Worm (Caenorhabditis elegans) whole organism, L2 larva: Measurements from ENCODE around the gene R11F4.2.

Experiments used
- C34F6.9 ChIP-seq: fragments of 150-350 bp; optimal IDR thresholded peaks from 2 replicates; lab custom pipeline; 2014; ENCODE audit warnings: missing biosample characterization, missing genetic modification characterization
- F13H6.1 ChIP-seq: sonication (generic microtip); optimal IDR thresholded peaks from 2 replicates; lab custom pipeline; 2016; ENCODE audit warnings: missing genetic modification characterization, missing compliant biosample characterization
- R02D3.7 ChIP-seq: fragments of 150-350 bp; optimal IDR thresholded peaks from 2 replicates; lab custom pipeline; 2014; ENCODE audit warnings: missing biosample characterization, missing genetic modification characterization
- Y55F3AM.14 ChIP-seq: fragments of 200-800 bp; sonication (Bioruptor generic); optimal IDR thresholded peaks from 2 replicates; lab custom pipeline; 2018; ENCODE audit warnings: mild to moderate bottlenecking, missing genetic modification characterization, missing compliant biosample characterization
- alr-1 ChIP-seq: fragments of 150-350 bp; optimal IDR thresholded peaks from 2 replicates; lab custom pipeline; 2014; ENCODE audit warnings: missing biosample characterization, missing genetic modification characterization
- aly-2 ChIP-seq: fragments of 150-350 bp; optimal IDR thresholded peaks from 2 replicates; lab custom pipeline; 2014; ENCODE audit warnings: missing biosample characterization, missing genetic modification characterization
- ama-1 ChIP-seq: fragments of 150-350 bp; optimal IDR thresholded peaks from 2 replicates; lab custom pipeline; 2018; ENCODE audit warnings: inconsistent platforms
- blmp-1 ChIP-seq: sonication (generic microtip); optimal IDR thresholded peaks from 2 replicates; lab custom pipeline; 2017; ENCODE audit warnings: missing genetic modification characterization, mild to moderate bottlenecking, missing compliant biosample characterization, antibody characterized with exemption, moderate library complexity; ENCODE audit not compliant: insufficient read depth
- ceh-16 ChIP-seq: fragments of 150-350 bp; optimal IDR thresholded peaks from 2 replicates; lab custom pipeline; 2014; ENCODE audit warnings: missing biosample characterization, missing genetic modification characterization
- crh-2 ChIP-seq: sonication (generic microtip); optimal IDR thresholded peaks from 2 replicates; lab custom pipeline; 2017; ENCODE audit warnings: missing biosample characterization, missing genetic modification characterization
- dmd-4 ChIP-seq: sonication (generic microtip); optimal IDR thresholded peaks from 2 replicates; lab custom pipeline; 2017; ENCODE audit warnings: missing biosample characterization, missing genetic modification characterization
- elt-1 ChIP-seq: fragments of 150-350 bp; optimal IDR thresholded peaks from 2 replicates; lab custom pipeline; 2014; ENCODE audit warnings: missing biosample characterization, missing genetic modification characterization
- fos-1 ChIP-seq: fragments of 150-350 bp; optimal IDR thresholded peaks from 2 replicates; lab custom pipeline; 2014; ENCODE audit warnings: missing biosample characterization, missing genetic modification characterization
- gmeb-1 ChIP-seq: fragments of 150-350 bp; optimal IDR thresholded peaks from 2 replicates; lab custom pipeline; 2014; ENCODE audit warnings: missing biosample characterization, missing genetic modification characterization
- lin-13 ChIP-seq: fragments of 150-350 bp; optimal IDR thresholded peaks from 2 replicates; lab custom pipeline; 2014; ENCODE audit warnings: missing biosample characterization, missing genetic modification reagents, missing genetic modification characterization
- lsy-2 ChIP-seq, 2 experiments: fragments of 150-350 bp in 1 of 2; sonication (generic microtip) in 1 of 2; optimal IDR thresholded peaks; 2 replicates each; lab custom pipeline; 2014 to 2017; ENCODE audit warnings: missing biosample characterization in 2 of 2, missing genetic modification characterization in 2 of 2
- mab-5 ChIP-seq: fragments of 150-350 bp; optimal IDR thresholded peaks from 2 replicates; lab custom pipeline; 2014; ENCODE audit warnings: missing biosample characterization, missing genetic modification characterization
- mbf-1 ChIP-seq: sonication (generic microtip); optimal IDR thresholded peaks from 2 replicates; lab custom pipeline; 2017; ENCODE audit warnings: missing biosample characterization, missing genetic modification characterization
- nhr-10 ChIP-seq: sonication (generic microtip); optimal IDR thresholded peaks from 2 replicates; lab custom pipeline; 2017; ENCODE audit warnings: missing biosample characterization, missing genetic modification characterization
- nhr-11 ChIP-seq: fragments of 150-350 bp; optimal IDR thresholded peaks from 2 replicates; lab custom pipeline; 2014; ENCODE audit warnings: missing biosample characterization, missing genetic modification characterization
- nhr-12 ChIP-seq: fragments of 150-350 bp; optimal IDR thresholded peaks from 2 replicates; lab custom pipeline; 2014; ENCODE audit warnings: missing biosample characterization, missing genetic modification characterization
- nhr-129 ChIP-seq: fragments of 150-350 bp; optimal IDR thresholded peaks from 2 replicates; lab custom pipeline; 2014; ENCODE audit warnings: missing biosample characterization, missing genetic modification characterization
- nhr-23 ChIP-seq: fragments of 150-350 bp; optimal IDR thresholded peaks from 2 replicates; lab custom pipeline; 2014; ENCODE audit warnings: missing biosample characterization, missing genetic modification reagents, missing genetic modification characterization
- nhr-237 ChIP-seq: fragments of 150-350 bp; optimal IDR thresholded peaks from 2 replicates; lab custom pipeline; 2014; ENCODE audit warnings: missing biosample characterization, missing genetic modification characterization
- nhr-77 ChIP-seq: fragments of 150-350 bp; optimal IDR thresholded peaks from 2 replicates; lab custom pipeline; 2014; ENCODE audit warnings: missing biosample characterization, missing genetic modification characterization
- sem-4 ChIP-seq: fragments of 150-350 bp; optimal IDR thresholded peaks from 2 replicates; lab custom pipeline; 2014; ENCODE audit warnings: missing biosample characterization, missing genetic modification reagents, missing genetic modification characterization
- skn-1 ChIP-seq: sonication (generic microtip); optimal IDR thresholded peaks from 2 replicates; lab custom pipeline; 2017; ENCODE audit warnings: missing biosample characterization, missing genetic modification characterization
- sma-3 ChIP-seq: sonication (generic microtip); optimal IDR thresholded peaks from 2 replicates; lab custom pipeline; 2016; ENCODE audit warnings: missing genetic modification reagents, missing genetic modification characterization, missing compliant biosample characterization
- snpc-4 ChIP-seq: fragments of 150-350 bp; optimal IDR thresholded peaks from 2 replicates; lab custom pipeline; 2014; ENCODE audit warnings: missing biosample characterization, missing genetic modification characterization
- unc-39 ChIP-seq: fragments of 150-350 bp; optimal IDR thresholded peaks from 2 replicates; lab custom pipeline; 2014; ENCODE audit warnings: missing biosample characterization, missing genetic modification characterization
- unc-55 ChIP-seq: fragments of 150-350 bp; sonication (generic microtip); optimal IDR thresholded peaks from 3 replicates; lab custom pipeline; 2014; ENCODE audit warnings: missing biosample characterization, missing genetic modification reagents, missing genetic modification characterization
- unc-62 ChIP-seq: fragments of 150-350 bp; optimal IDR thresholded peaks from 2 replicates; lab custom pipeline; 2014; ENCODE audit warnings: missing biosample characterization, missing genetic modification reagents, missing genetic modification characterization
- zag-1 ChIP-seq: fragments of 150-350 bp; optimal IDR thresholded peaks from 2 replicates; lab custom pipeline; 2014; ENCODE audit warnings: missing biosample characterization, missing genetic modification characterization
- ztf-1 ChIP-seq: fragments of 200-800 bp; sonication (Bioruptor generic); conservative IDR thresholded peaks from 2 replicates; pipeline ENCODE4 v1.3.6; 2022; ENCODE audit warnings: missing genetic modification characterization, missing compliant biosample characterization
- ztf-11 ChIP-seq: sonication (generic microtip); optimal IDR thresholded peaks from 2 replicates; lab custom pipeline; 2017; ENCODE audit warnings: missing biosample characterization, missing genetic modification characterization
- ztf-4 ChIP-seq: fragments of 150-350 bp; optimal IDR thresholded peaks from 2 replicates; lab custom pipeline; 2014; ENCODE audit warnings: missing biosample characterization, missing genetic modification characterization

Gene R11F4.2

ce11 chrII:4100485-4100884, 17.6 kb downstream of the R11F4.2 start, which contains the start of gene rhgf-2:
Gene rhgf-2 (plus strand): TSS chrII:4100785.
- no peak for TF ChIP-seq blmp-1 (tag; lab: Kevin White, UChicago)
- TF ChIP-seq nhr-237: no peak
- TF ChIP-seq ztf-4: no peak
- no peak for TF ChIP-seq ceh-16 (tag; lab: Kevin White, UChicago)
- TF ChIP-seq crh-2: no peak
- TF ChIP-seq gmeb-1: no peak
- TF ChIP-seq unc-39 (tag; lab: Kevin White, UChicago): no peak
- no peak for TF ChIP-seq nhr-23 (tag; lab: Kevin White, UChicago)
- no peak for TF ChIP-seq alr-1 (tag; lab: Kevin White, UChicago)
- no peak for TF ChIP-seq nhr-11 (tag; lab: Kevin White, UChicago)
- TF ChIP-seq mbf-1 (tag; lab: Kevin White, UChicago): no peak
- TF ChIP-seq ztf-1 (GFP tag; lab: Robert Waterston, UW): no peak
- no peak for TF ChIP-seq skn-1 (tag; lab: Kevin White, UChicago)
- TF ChIP-seq elt-1 (tag; lab: Kevin White, UChicago): no peak
- no peak for TF ChIP-seq unc-62 (GFP tag; lab: Kevin White, UChicago)
- no peak for TF ChIP-seq nhr-129 (tag; lab: Kevin White, UChicago)
- no peak for TF ChIP-seq lsy-2 (tag; optimal IDR thresholded peaks at IDR 0.05; lab: Kevin White, UChicago)
- no peak for TF ChIP-seq zag-1 (tag; lab: Kevin White, UChicago)

ce11 chrII:4102723-4103122, 19.9 kb downstream of the R11F4.2 start:
- no peak for TF ChIP-seq nhr-11 (tag; lab: Kevin White, UChicago)
- no peak for TF ChIP-seq ama-1
- no peak for TF ChIP-seq fos-1
- no peak for TF ChIP-seq nhr-237
- TF ChIP-seq mab-5 (tag; lab: Kevin White, UChicago): no peak
- TF ChIP-seq unc-55 (GFP tag; lab: Kevin White, UChicago): no peak
- TF ChIP-seq dmd-4 (tag; lab: Kevin White, UChicago): no peak
- no peak for TF ChIP-seq Y55F3AM.14 (GFP tag; lab: Kevin White, UChicago)
- TF ChIP-seq lin-13 (GFP tag; lab: Kevin White, UChicago): no peak
- TF ChIP-seq sem-4 (tag; lab: Kevin White, UChicago): no peak
- TF ChIP-seq crh-2: no peak
- TF ChIP-seq unc-62 (GFP tag; lab: Kevin White, UChicago): no peak
- no peak for TF ChIP-seq elt-1 (tag; lab: Kevin White, UChicago)
- TF ChIP-seq nhr-77 (tag; lab: Kevin White, UChicago): no peak
- TF ChIP-seq C34F6.9 (tag; lab: Kevin White, UChicago): no peak
- no peak for TF ChIP-seq gmeb-1
- no peak for TF ChIP-seq nhr-12 (tag; lab: Kevin White, UChicago)
- TF ChIP-seq aly-2 (tag; lab: Kevin White, UChicago): no peak

ce11 chrII:4107196-4107595, 24.3 kb downstream of the R11F4.2 start:
- TF ChIP-seq ztf-11 (tag; lab: Kevin White, UChicago) (no peak), F13H6.1 (tag; lab: Kevin White, UChicago) (no peak), nhr-11 (tag; lab: Kevin White, UChicago) (no peak), lsy-2 (tag; optimal IDR thresholded peaks at IDR 0.05; lab: Kevin White, UChicago) (no peak), crh-2 (no peak), R02D3.7 (tag; lab: Kevin White, UChicago) (no peak), gmeb-1 (no peak), elt-1 (tag; lab: Kevin White, UChicago) (no peak), sma-3 (GFP tag; lab: Kevin White, UChicago) (no peak), sem-4 (tag; lab: Kevin White, UChicago) (no peak), nhr-23 (tag; lab: Kevin White, UChicago) (no peak), nhr-129 (tag; lab: Kevin White, UChicago) (no peak), unc-55 (GFP tag; lab: Kevin White, UChicago) (no peak)

ce11 chrII:4118508-4118907, 35.7 kb downstream of the R11F4.2 start:
- TF ChIP-seq snpc-4 (no peak), nhr-23 (tag; lab: Kevin White, UChicago) (no peak), aly-2 (tag; lab: Kevin White, UChicago) (no peak), nhr-10 (tag; lab: Kevin White, UChicago) (no peak), unc-55 (GFP tag; lab: Kevin White, UChicago) (no peak), ceh-16 (tag; lab: Kevin White, UChicago) (no peak), alr-1 (tag; lab: Kevin White, UChicago) (no peak)
